Fruit fly (Drosophila melanogaster): ENCODE data around the gene slow.

slow gene

DNA sequence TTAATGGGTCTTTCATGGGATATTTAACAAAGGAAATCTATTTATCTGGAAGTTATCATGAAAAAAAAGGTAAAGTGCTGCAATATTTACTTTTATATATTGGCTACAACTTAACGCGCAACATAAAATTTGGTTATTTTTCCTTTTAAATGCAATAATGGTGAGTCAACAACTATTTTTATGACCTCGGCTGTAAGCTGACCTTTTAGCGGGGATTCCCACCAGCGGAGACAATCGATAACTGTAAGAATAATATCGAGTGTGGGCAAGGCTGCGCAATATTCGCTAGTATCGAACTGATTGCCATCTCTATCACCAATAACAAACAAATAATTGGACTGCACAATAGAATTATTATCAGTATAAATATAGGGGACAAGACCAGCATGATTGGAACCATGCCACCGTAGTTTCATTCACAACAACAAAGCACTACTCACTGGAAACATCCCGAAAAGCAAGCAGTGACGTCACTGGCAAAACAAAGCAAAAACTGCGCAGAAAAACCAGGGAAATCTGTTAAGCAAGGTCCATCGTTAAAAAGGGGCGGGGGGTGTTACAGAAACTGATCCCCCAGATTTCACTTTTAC lies 19.0 kb downstream of the slow start, which contains the start of gene Syx17:
Gene Syx17 (plus strand): TSS at position 308 of the 590 bp plus-strand sequence.
- TF ChIP-seq CG34367 (tag; optimal IDR thresholded peaks at IDR 0.05) (peak; percentile 35), CG12605 (GFP tag; IDR thresholded peaks at IDR 0.05) (peak; percentile 35; the same call in 1 of the 2 replicates), CG13204 (GFP tag; optimal IDR thresholded peaks at IDR 0.05) (no peak), CG17806 (tag; optimal IDR thresholded peaks at IDR 0.05) (peak; percentile 49), CG10348 (GFP tag; IDR thresholded peaks at IDR 0.05) (no peak), CG8159 (tag; optimal IDR thresholded peaks at IDR 0.05) (peak; percentile 46), CG4496 (GFP tag; IDR thresholded peaks at IDR 0.05) (peak; percentile 74), CG8301 (tag; optimal IDR thresholded peaks at IDR 0.05) (peak; percentile 67), CG32121 (GFP tag; IDR thresholded peaks at IDR 0.05) (peak; percentile 61; the same call in 1 of the 2 replicates), CG9948 (tag; optimal IDR thresholded peaks at IDR 0.05) (peak; percentile 51), fd96Ca (GFP tag; IDR thresholded peaks at IDR 0.05) (peak; percentile 26; the same call in 1 of the 3 replicates), CG14655 (GFP tag; optimal IDR thresholded peaks at IDR 0.05) (peak; percentile 55), EcR (GFP tag; optimal IDR thresholded peaks at IDR 0.05) (peak; percentile 49), gl (tag; optimal IDR thresholded peaks at IDR 0.05) (no peak), Pif1B (GFP tag; optimal IDR thresholded peaks at IDR 0.05) (peak; percentile 47), rn (GFP tag; IDR thresholded peaks at IDR 0.05) (no peak), Ets98B (GFP tag; IDR thresholded peaks at IDR 0.05) (peak; percentile 71), Snoo (tag; optimal IDR thresholded peaks at IDR 0.05) (peak; percentile 37), D1 (tag; optimal IDR thresholded peaks at IDR 0.05) (peak; percentile 28), Pif1A (GFP tag; optimal IDR thresholded peaks at IDR 0.05) (peak; percentile 62), CG15710 (tag; optimal IDR thresholded peaks at IDR 0.05) (peak; percentile 43)

DNA sequence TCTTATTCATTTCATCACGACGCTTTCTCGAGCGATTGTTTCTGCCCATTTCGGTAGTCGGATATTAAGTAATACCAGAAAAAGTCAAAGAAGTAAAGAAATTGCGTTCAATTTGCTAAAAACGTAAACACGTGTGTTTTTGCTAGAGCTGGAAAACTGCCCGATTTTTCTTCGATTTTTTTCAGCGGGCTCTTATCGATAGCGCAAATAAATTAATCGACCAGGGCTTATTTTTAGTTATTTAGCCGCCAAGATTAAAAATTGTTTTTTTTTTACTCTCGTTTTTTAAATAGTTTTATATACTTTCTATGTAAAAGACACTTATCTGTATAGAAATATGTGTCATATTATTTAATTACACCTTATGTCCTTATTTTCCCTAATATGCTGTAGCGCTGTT lies 21.7 kb downstream of the slow start, which contains the start of gene CG15019:
Gene CG15019 (minus strand): TSS at position 138 of the 400 bp plus-strand sequence.
- TF ChIP-seq CG10348 (GFP tag; IDR thresholded peaks at IDR 0.05) (no peak), Ets98B (GFP tag; IDR thresholded peaks at IDR 0.05) (no peak), CG14655 (GFP tag; optimal IDR thresholded peaks at IDR 0.05) (no peak), Pif1A (GFP tag; optimal IDR thresholded peaks at IDR 0.05) (no peak), rn (GFP tag; IDR thresholded peaks at IDR 0.05) (no peak), Pif1B (GFP tag; optimal IDR thresholded peaks at IDR 0.05) (no peak), CG12605 (GFP tag; IDR thresholded peaks at IDR 0.05) (no peak), CG15710 (tag; optimal IDR thresholded peaks at IDR 0.05) (no peak), CG4496 (GFP tag; IDR thresholded peaks at IDR 0.05) (no peak), CG34367 (tag; optimal IDR thresholded peaks at IDR 0.05) (no peak), fd96Ca (GFP tag; IDR thresholded peaks at IDR 0.05) (no peak), CG8159 (tag; optimal IDR thresholded peaks at IDR 0.05) (no peak), CG8301 (tag; optimal IDR thresholded peaks at IDR 0.05) (no peak)

DNA sequence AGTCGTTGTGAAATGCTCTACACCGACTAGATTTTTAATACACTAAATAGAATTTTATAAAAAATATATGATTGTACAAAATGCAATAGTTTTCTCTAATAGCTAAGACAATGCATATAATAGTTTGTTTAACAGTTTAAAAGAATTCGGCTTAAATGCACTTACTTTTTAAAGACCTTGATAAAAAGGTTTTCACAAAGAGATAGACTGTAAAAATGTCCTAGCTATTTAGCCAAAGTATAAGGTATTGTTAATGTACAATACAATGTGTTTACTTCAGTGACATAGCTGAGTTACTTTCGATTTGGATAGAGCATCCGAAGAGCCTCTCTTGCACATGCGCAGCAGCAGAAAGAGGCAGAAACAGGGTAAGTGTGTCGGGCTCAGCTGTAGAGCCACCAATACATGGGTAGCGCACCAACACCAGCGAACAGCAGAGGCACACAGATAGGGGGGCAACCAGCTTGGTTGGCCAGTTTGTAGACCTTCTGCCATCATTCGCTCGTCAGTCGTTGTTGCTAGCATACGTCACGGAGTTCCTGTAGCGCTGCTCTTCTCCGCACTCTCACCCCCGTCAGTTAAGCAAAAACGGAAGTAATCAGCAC lies 22.5 kb downstream of the slow start, which contains the start of gene TP53INP:
Gene TP53INP (plus strand): TSS at position 291 of the 605 bp plus-strand sequence.
- no peak for TF ChIP-seq CG12605 (GFP tag; IDR thresholded peaks at IDR 0.05)
- peak; percentile 85 for TF ChIP-seq CG9948 (tag; optimal IDR thresholded peaks at IDR 0.05)
- peak; percentile 85 for TF ChIP-seq Snoo (tag; optimal IDR thresholded peaks at IDR 0.05)
- TF ChIP-seq CG15710 (tag; optimal IDR thresholded peaks at IDR 0.05) = peak; percentile 91
- TF ChIP-seq CG8301 (tag; optimal IDR thresholded peaks at IDR 0.05) = peak; percentile 89
- peak; percentile 83 for TF ChIP-seq Pif1A (GFP tag; optimal IDR thresholded peaks at IDR 0.05)
- TF ChIP-seq CG10348 (GFP tag; IDR thresholded peaks at IDR 0.05) = peak; percentile 41; the same call in 1 of the 2 replicates
- TF ChIP-seq gl (tag; optimal IDR thresholded peaks at IDR 0.05) = peak; percentile 60
- TF ChIP-seq CG32121 (GFP tag; IDR thresholded peaks at IDR 0.05) = peak; percentile 56
- TF ChIP-seq rn (GFP tag; IDR thresholded peaks at IDR 0.05) = no peak
- peak; percentile 84 for TF ChIP-seq CG34367 (tag; optimal IDR thresholded peaks at IDR 0.05)
- TF ChIP-seq CG13204 (GFP tag; optimal IDR thresholded peaks at IDR 0.05) = peak; percentile 51
- no peak; the same call in 1 of the 2 replicates for TF ChIP-seq Ets98B (GFP tag; IDR thresholded peaks at IDR 0.05)
- TF ChIP-seq EcR (GFP tag; optimal IDR thresholded peaks at IDR 0.05) = peak; percentile 53
- peak; percentile 57; the same call in 2 of the 3 replicates for TF ChIP-seq CG4496 (GFP tag; IDR thresholded peaks at IDR 0.05)
- TF ChIP-seq D1 (tag; optimal IDR thresholded peaks at IDR 0.05) = peak; percentile 65
- peak; percentile 93 for TF ChIP-seq CG14655 (GFP tag; optimal IDR thresholded peaks at IDR 0.05)
- TF ChIP-seq CG8159 (tag; optimal IDR thresholded peaks at IDR 0.05) = peak; percentile 94
- TF ChIP-seq fd96Ca (GFP tag; IDR thresholded peaks at IDR 0.05) = peak; percentile 47; the same call in 2 of the 3 replicates
- TF ChIP-seq CG17806 (tag; optimal IDR thresholded peaks at IDR 0.05) = peak; percentile 82
- peak; percentile 83 for TF ChIP-seq Pif1B (GFP tag; optimal IDR thresholded peaks at IDR 0.05)

DNA sequence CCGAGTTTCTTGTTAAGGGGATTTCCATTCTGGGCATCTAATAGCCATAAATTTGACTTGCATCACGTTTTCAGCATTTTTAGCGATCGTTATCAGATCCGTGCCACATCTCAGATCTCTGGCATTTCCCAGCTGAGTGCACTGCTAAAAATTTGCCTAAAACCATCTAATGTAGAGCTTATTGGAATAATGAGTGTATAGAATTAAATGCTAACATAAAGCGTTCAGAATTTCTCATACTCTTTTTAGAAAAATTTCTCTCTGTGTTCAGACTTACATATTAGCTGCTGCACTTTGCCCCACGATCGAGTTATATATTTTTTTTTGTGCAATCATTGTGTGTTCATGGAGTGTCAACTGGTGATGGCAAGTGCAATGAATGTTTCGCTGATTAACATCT lies 23.5 kb downstream of the slow start:
- TF ChIP-seq Pif1B (GFP tag; optimal IDR thresholded peaks at IDR 0.05) (peak; percentile 30), CG10348 (GFP tag; IDR thresholded peaks at IDR 0.05) (no peak), fd96Ca (GFP tag; IDR thresholded peaks at IDR 0.05) (0 out of 3 replicates have a peak, but pooled peaks have one; percentile 46), gl (tag; optimal IDR thresholded peaks at IDR 0.05) (no peak), D1 (tag; optimal IDR thresholded peaks at IDR 0.05) (no peak), CG17806 (tag; optimal IDR thresholded peaks at IDR 0.05) (peak; percentile 21), CG34367 (tag; optimal IDR thresholded peaks at IDR 0.05) (peak; percentile 29), CG32121 (GFP tag; IDR thresholded peaks at IDR 0.05) (peak; percentile 37), CG13204 (GFP tag; optimal IDR thresholded peaks at IDR 0.05) (no peak), EcR (GFP tag; optimal IDR thresholded peaks at IDR 0.05) (no peak), CG14655 (GFP tag; optimal IDR thresholded peaks at IDR 0.05) (peak; percentile 75), rn (GFP tag; IDR thresholded peaks at IDR 0.05) (no peak), CG12605 (GFP tag; IDR thresholded peaks at IDR 0.05) (peak; percentile 60), CG8159 (tag; optimal IDR thresholded peaks at IDR 0.05) (peak; percentile 45), CG8301 (tag; optimal IDR thresholded peaks at IDR 0.05) (peak; percentile 60), Ets98B (GFP tag; IDR thresholded peaks at IDR 0.05) (peak; percentile 71), Snoo (tag; optimal IDR thresholded peaks at IDR 0.05) (no peak), CG9948 (tag; optimal IDR thresholded peaks at IDR 0.05) (peak; percentile 21), Pif1A (GFP tag; optimal IDR thresholded peaks at IDR 0.05) (peak; percentile 54), CG4496 (GFP tag; IDR thresholded peaks at IDR 0.05) (peak; percentile 74; the same call in 2 of the 3 replicates), CG15710 (tag; optimal IDR thresholded peaks at IDR 0.05) (peak; percentile 39)

Measured in whole organism, pupa.